Worm (Caenorhabditis elegans) whole organism, L4 larva: ENCODE data around the gene ahsa-1.

Experiments used
- D1046.2 ChIP-seq: fragments of 200-800 bp; sonication (Bioruptor generic); IDR thresholded peaks from 2 replicates; pipeline ENCODE4 v1.3.6; 2022; ENCODE audit warnings: missing genetic modification characterization, missing compliant biosample characterization
- F44E2.7 ChIP-seq: fragments of 200-800 bp; sonication (Bioruptor generic); IDR thresholded peaks from 2 replicates; pipeline ENCODE4 v2.1.2; 2022; ENCODE audit warnings: missing genetic modification characterization, missing compliant biosample characterization
- R02D3.7 ChIP-seq: fragments of 150-350 bp; sonication (generic microtip); optimal IDR thresholded peaks from 3 replicates; lab custom pipeline; 2014; ENCODE audit warnings: missing biosample characterization, missing genetic modification characterization
- Y105C5A.15 ChIP-seq: fragments of 200-800 bp; sonication (Bioruptor generic); IDR thresholded peaks from 2 replicates; pipeline ENCODE4 v1.3.6; 2022; ENCODE audit warnings: missing genetic modification characterization, missing compliant biosample characterization
- Y48G9A.11 ChIP-seq: fragments of 200-800 bp; sonication (Bioruptor generic); IDR thresholded peaks from 2 replicates; pipeline ENCODE4 v1.3.6; 2022; ENCODE audit warnings: missing genetic modification reagents, missing genetic modification characterization, missing compliant biosample characterization
- ZK337.2 ChIP-seq: fragments of 200-800 bp; sonication (Bioruptor generic); IDR thresholded peaks from 2 replicates; pipeline ENCODE4 v1.3.6; 2022; ENCODE audit warnings: missing genetic modification reagents, missing genetic modification characterization, missing compliant biosample characterization
- aha-1 ChIP-seq: fragments of 150-350 bp; peaks from one replicate; lab custom pipeline; 2014; ENCODE audit warnings: missing biosample characterization, missing genetic modification characterization
- ama-1 ChIP-seq: fragments of 150-350 bp; optimal IDR thresholded peaks from 2 replicates; lab custom pipeline; 2014; ENCODE audit warnings: inconsistent platforms, mixed read lengths
- arid-1 ChIP-seq: fragments of 200-800 bp; sonication (Bioruptor generic); conservative IDR thresholded peaks from 2 replicates; pipeline ENCODE4 v1.3.6; 2022; ENCODE audit warnings: missing genetic modification reagents, missing genetic modification characterization, missing compliant biosample characterization
- attf-4 ChIP-seq: sonication (generic microtip); optimal IDR thresholded peaks from 3 replicates; lab custom pipeline; 2017; ENCODE audit warnings: missing biosample characterization, missing genetic modification characterization
- ceh-28 ChIP-seq: fragments of 150-350 bp; optimal IDR thresholded peaks from 2 replicates; lab custom pipeline; 2014; ENCODE audit warnings: missing biosample characterization, missing genetic modification reagents, missing genetic modification characterization
- ceh-62 ChIP-seq: sonication (generic microtip); optimal IDR thresholded peaks from 2 replicates; lab custom pipeline; 2017; ENCODE audit warnings: missing biosample characterization, missing genetic modification characterization
- cey-2 ChIP-seq: sonication (generic microtip); optimal IDR thresholded peaks from 3 replicates; lab custom pipeline; 2017; ENCODE audit warnings: missing genetic modification characterization, mild to moderate bottlenecking, missing compliant biosample characterization, antibody characterized with exemption, borderline replicate concordance; ENCODE audit not compliant: insufficient read depth
- daf-12 ChIP-seq: fragments of 150-350 bp; optimal IDR thresholded peaks from 2 replicates; lab custom pipeline; 2014; ENCODE audit warnings: missing biosample characterization, missing genetic modification reagents, missing genetic modification characterization
- daf-16 ChIP-seq, 3 experiments: sonication (generic microtip); optimal IDR thresholded peaks; 2 replicates each; lab custom pipeline; 2016 to 2017; ENCODE audit warnings: missing genetic modification characterization in 3 of 3, missing genetic modification reagents in 3 of 3, mild to moderate bottlenecking in 2 of 3, missing compliant biosample characterization in 2 of 3, missing biosample characterization in 1 of 3, moderate library complexity in 1 of 3
- dpl-1 ChIP-seq: fragments of 150-350 bp; optimal IDR thresholded peaks from 2 replicates; lab custom pipeline; 2014; ENCODE audit warnings: missing biosample characterization, missing genetic modification reagents, missing genetic modification characterization
- fkh-10 ChIP-seq: fragments of 150-350 bp; optimal IDR thresholded peaks from 2 replicates; lab custom pipeline; 2014; ENCODE audit warnings: missing biosample characterization, missing genetic modification reagents, missing genetic modification characterization
- gei-8 ChIP-seq: fragments of 200-800 bp; sonication (Bioruptor generic); optimal IDR thresholded peaks from 2 replicates; lab custom pipeline; 2018; ENCODE audit warnings: mild to moderate bottlenecking, missing genetic modification characterization, missing compliant biosample characterization
- hlh-30 ChIP-seq: sonication (generic microtip); optimal IDR thresholded peaks from 2 replicates; lab custom pipeline; 2017; ENCODE audit warnings: antibody characterized with exemption, mild to moderate bottlenecking, missing genetic modification characterization, missing compliant biosample characterization; ENCODE audit not compliant: insufficient read depth
- lin-13 ChIP-seq: fragments of 150-350 bp; optimal IDR thresholded peaks from 2 replicates; lab custom pipeline; 2014; ENCODE audit warnings: missing biosample characterization, missing genetic modification reagents, missing genetic modification characterization
- lin-38 ChIP-seq: fragments of 200-800 bp; sonication (Bioruptor generic); IDR thresholded peaks from 2 replicates; pipeline ENCODE4 v1.3.6; 2022; ENCODE audit warnings: missing genetic modification reagents, missing genetic modification characterization, missing compliant biosample characterization
- lsy-2 ChIP-seq, 2 experiments: fragments of 150-350 bp in 1 of 2; sonication (generic microtip) in 1 of 2; optimal IDR thresholded peaks; 2 replicates each; lab custom pipeline; 2014 to 2017; ENCODE audit warnings: missing biosample characterization in 2 of 2, missing genetic modification characterization in 2 of 2
- nhr-102 ChIP-seq: sonication (generic microtip); optimal IDR thresholded peaks from 2 replicates; lab custom pipeline; 2016; ENCODE audit warnings: mild to moderate bottlenecking, missing genetic modification characterization, moderate library complexity, missing compliant biosample characterization
- nhr-237 ChIP-seq: sonication (generic microtip); optimal IDR thresholded peaks from 2 replicates; lab custom pipeline; 2017; ENCODE audit warnings: missing biosample characterization, missing genetic modification characterization
- nhr-25 ChIP-seq: sonication (generic microtip); optimal IDR thresholded peaks from 2 replicates; lab custom pipeline; 2017; ENCODE audit warnings: missing genetic modification characterization, mild to moderate bottlenecking, missing compliant biosample characterization, antibody characterized with exemption, moderate library complexity, borderline replicate concordance; ENCODE audit not compliant: insufficient read depth
- nhr-48 ChIP-seq: sonication (generic microtip); optimal IDR thresholded peaks from 2 replicates; lab custom pipeline; 2016; ENCODE audit warnings: mild to moderate bottlenecking, missing genetic modification characterization, missing compliant biosample characterization
- spr-3 ChIP-seq: fragments of 200-800 bp; sonication (Bioruptor generic); optimal IDR thresholded peaks from 2 replicates; lab custom pipeline; 2018; ENCODE audit warnings: mild to moderate bottlenecking, missing genetic modification characterization, missing compliant biosample characterization
- tag-97 ChIP-seq: fragments of 200-800 bp; sonication (Bioruptor generic); IDR thresholded peaks from 2 replicates; pipeline ENCODE4 v1.3.6; 2022; ENCODE audit warnings: missing genetic modification characterization, missing compliant biosample characterization
- unc-130 ChIP-seq: sonication (generic microtip); optimal IDR thresholded peaks from 2 replicates; lab custom pipeline; 2016; ENCODE audit warnings: missing genetic modification reagents, missing genetic modification characterization, missing compliant biosample characterization
- unc-39 ChIP-seq: sonication (generic microtip); optimal IDR thresholded peaks from 2 replicates; lab custom pipeline; 2017; ENCODE audit warnings: missing biosample characterization, missing genetic modification characterization
- unc-62 ChIP-seq, 3 experiments: fragments of 150-350 bp in 1 of 3; sonication (generic microtip); optimal IDR thresholded peaks in 2 of 3; peaks in 1 of 3; 1 replicate in 1 of 3; 2 replicates in 2 of 3; lab custom pipeline; 2014 to 2017; ENCODE audit warnings: missing biosample characterization in 3 of 3, missing genetic modification characterization in 3 of 3, missing genetic modification reagents in 3 of 3, missing genotype in 1 of 3
- vab-7 ChIP-seq: fragments of 200-800 bp; sonication (Bioruptor generic); IDR thresholded peaks from 2 replicates; pipeline ENCODE4 v1.3.6; 2022; ENCODE audit warnings: missing genetic modification reagents, missing genetic modification characterization, missing compliant biosample characterization
- zfp-2 ChIP-seq: sonication (generic microtip); optimal IDR thresholded peaks from 2 replicates; lab custom pipeline; 2016; ENCODE audit warnings: mild to moderate bottlenecking, missing genetic modification characterization, missing compliant biosample characterization
- zfp-3 ChIP-seq: fragments of 200-800 bp; sonication (Bioruptor generic); conservative IDR thresholded peaks from 2 replicates; pipeline ENCODE4 v1.3.6; 2022; ENCODE audit warnings: missing genetic modification reagents, missing genetic modification characterization, missing compliant biosample characterization
- zip-11 ChIP-seq: fragments of 200-800 bp; sonication (Bioruptor generic); IDR thresholded peaks from 2 replicates; pipeline ENCODE4 v1.3.6; 2022; ENCODE audit warnings: missing genetic modification characterization, missing compliant biosample characterization
- zip-2 ChIP-seq: fragments of 150-350 bp; optimal IDR thresholded peaks from 2 replicates; lab custom pipeline; 2014; ENCODE audit warnings: missing biosample characterization, missing genetic modification characterization
- ztf-7 ChIP-seq: fragments of 150-350 bp; optimal IDR thresholded peaks from 2 replicates; lab custom pipeline; 2014; ENCODE audit warnings: missing biosample characterization, missing genetic modification characterization

The ahsa-1 gene

ce11 chrV:15071015-15071810, 14.0 kb downstream of the ahsa-1 start, which contains the start of gene unc-76 (continued):
- TF ChIP-seq tag-97 (GFP tag; lab: Robert Waterston, UW) (no peak), F44E2.7 (GFP tag; lab: Robert Waterston, UW) (no peak), nhr-102 (tag; lab: Kevin White, UChicago) (no peak), daf-12 (no peak), ZK337.2 (GFP tag; lab: Robert Waterston, UW) (no peak), attf-4 (tag; lab: Kevin White, UChicago) (no peak), nhr-237 (tag; lab: Kevin White, UChicago) (no peak), Y105C5A.15 (GFP tag; lab: Robert Waterston, UW) (no peak), vab-7 (no peak)

- peak; percentile 14 for TF ChIP-seq fkh-10
- TF ChIP-seq arid-1 (GFP tag; lab: Robert Waterston, UW), result no peak
- no peak for TF ChIP-seq hlh-30
- no peak for TF ChIP-seq vab-7
- no peak for TF ChIP-seq zfp-2
- TF ChIP-seq nhr-102 (tag; lab: Kevin White, UChicago), result no peak
- TF ChIP-seq ceh-28, result no peak
- peak in 1 of 2 experiments; percentile 61 for TF ChIP-seq lsy-2 (tag; optimal IDR thresholded peaks at IDR 0.05; lab: Kevin White, UChicago)
- TF ChIP-seq cey-2, result no peak
- no peak for TF ChIP-seq aha-1 (tag; lab: Kevin White, UChicago)
- no peak for TF ChIP-seq zfp-3 (GFP tag; lab: Robert Waterston, UW)
- no peak for TF ChIP-seq spr-3
Observed at ce11 chrV:15069435-15069985, 15.7 kb downstream of the ahsa-1 start.

ce11 chrV:15068378-15068777, 16.8 kb downstream of the ahsa-1 start, which contains the start of gene dnj-3:
Gene dnj-3, plus strand, starts transcription at chrV:15068678.
- TF ChIP-seq zfp-2, result no peak
- TF ChIP-seq hlh-30, result no peak
- no peak for TF ChIP-seq R02D3.7
- TF ChIP-seq unc-130 (GFP tag; lab: Kevin White, UChicago), result no peak
- TF ChIP-seq ceh-62 (tag; lab: Kevin White, UChicago), result no peak
- TF ChIP-seq lin-13 (GFP tag; lab: Kevin White, UChicago), result no peak

ce11 chrV:15067165-15067564, 18.0 kb downstream of the ahsa-1 start, which contains the start of gene C25D7.10:
Gene C25D7.10, plus strand, starts transcription at chrV:15067465.
- TF ChIP-seq lin-38 (GFP tag; lab: Robert Waterston, UW), result peak; percentile 27; the same call in 1 of the 2 replicates
- no peak for TF ChIP-seq zip-2

ce11 chrV:15065837-15066348, 19.3 kb downstream of the ahsa-1 start, which contains the start of gene otub-1:
Gene otub-1, plus strand, starts transcription at chrV:15066298.
- TF ChIP-seq ama-1 (lab: Kevin White, UChicago) (no peak), Y105C5A.15 (GFP tag; lab: Robert Waterston, UW) (no peak), unc-62 (GFP tag; optimal IDR thresholded peaks at IDR 0.05 in 1 of 2; lab: Kevin White, UChicago) (peak in 1 of 2 experiments; percentile 47), unc-62 (tag; optimal IDR thresholded peaks at IDR 0.05; lab: Kevin White, UChicago) (no peak), D1046.2 (no peak), aha-1 (tag; lab: Kevin White, UChicago) (peak; percentile 81), nhr-25 (tag; lab: Kevin White, UChicago) (no peak), nhr-48 (no peak), daf-16 (GFP tag; optimal IDR thresholded peaks at IDR 0.05; lab: Kevin White, UChicago) (no peak), daf-16 (tag; optimal IDR thresholded peaks at IDR 0.05; lab: Kevin White, UChicago) (peak; percentile 1), gei-8 (GFP tag; lab: Kevin White, UChicago) (no peak), ztf-7 (tag; lab: Kevin White, UChicago) (no peak), dpl-1 (no peak), unc-130 (GFP tag; lab: Kevin White, UChicago) (peak; percentile 75), unc-39 (tag; lab: Kevin White, UChicago) (no peak), zip-11 (GFP tag; lab: Robert Waterston, UW) (no peak), Y48G9A.11 (GFP tag; lab: Robert Waterston, UW) (no peak)
